Worm (Caenorhabditis elegans): ENCODE measurements around the gene F02E11.2.

- TF ChIP-seq lin-13 (GFP tag; optimal IDR thresholded peaks at IDR 0.05), result no peak
- no peak for TF ChIP-seq lin-39 (tag; optimal IDR thresholded peaks at IDR 0.05)
- no peak for TF ChIP-seq ztf-4 (tag; optimal IDR thresholded peaks at IDR 0.05)
- no peak for TF ChIP-seq C34F6.9 (tag; optimal IDR thresholded peaks at IDR 0.05)
- no peak for TF ChIP-seq nhr-6 (tag; optimal IDR thresholded peaks at IDR 0.05)
- TF ChIP-seq nhr-11 (tag; optimal IDR thresholded peaks at IDR 0.05), result no peak
- TF ChIP-seq lin-11 (tag; optimal IDR thresholded peaks at IDR 0.05), result no peak
Observed at ce11 chrII:3241842-3242241, 20.8 kb upstream of the F02E11.2 start.
